Worm (Caenorhabditis elegans) whole organism, late embryonic: ENCODE data around the gene srbc-29.

Experiments
- C08G9.2 ChIP-seq: sonication (generic microtip); optimal IDR thresholded peaks from 2 replicates; lab custom pipeline; 2016; ENCODE audit warnings: mild to moderate bottlenecking, missing genetic modification characterization, moderate library complexity, missing compliant biosample characterization
- C38D4.7 ChIP-seq: fragments of 200-800 bp; sonication (Bioruptor generic); optimal IDR thresholded peaks from 2 replicates; lab custom pipeline; 2018; ENCODE audit warnings: mild to moderate bottlenecking, missing genetic modification characterization, moderate library complexity, missing compliant biosample characterization
- F13H6.1 ChIP-seq: sonication (generic microtip); optimal IDR thresholded peaks from 2 replicates; lab custom pipeline; 2016; ENCODE audit warnings: missing genetic modification characterization, missing compliant biosample characterization
- K02D7.2 ChIP-seq: sonication (generic microtip); optimal IDR thresholded peaks from 2 replicates; lab custom pipeline; 2017; ENCODE audit warnings: mild to moderate bottlenecking, missing genetic modification characterization, missing compliant biosample characterization
- ahr-1 ChIP-seq: sonication (generic microtip); optimal IDR thresholded peaks from 2 replicates; lab custom pipeline; 2016; ENCODE audit warnings: missing genetic modification characterization, missing compliant biosample characterization
- ama-1 ChIP-seq: fragments of 150-350 bp; optimal IDR thresholded peaks from 2 replicates; lab custom pipeline; 2014
- ceh-14 ChIP-seq: sonication (generic microtip); optimal IDR thresholded peaks from 2 replicates; lab custom pipeline; 2016; ENCODE audit warnings: missing genotype, missing genetic modification characterization, missing compliant biosample characterization
- ceh-19 ChIP-seq: fragments of 200-800 bp; sonication (Bioruptor generic); optimal IDR thresholded peaks from 2 replicates; lab custom pipeline; 2018; ENCODE audit warnings: mild to moderate bottlenecking, missing genetic modification characterization, missing compliant biosample characterization
- ceh-22 ChIP-seq: sonication (generic microtip); optimal IDR thresholded peaks from 2 replicates; lab custom pipeline; 2017; ENCODE audit warnings: missing biosample characterization, missing genetic modification characterization
- ceh-24 ChIP-seq: sonication (generic microtip); optimal IDR thresholded peaks from 2 replicates; lab custom pipeline; 2016; ENCODE audit warnings: mild to moderate bottlenecking, missing genetic modification characterization, missing compliant biosample characterization
- ceh-31 ChIP-seq: sonication (generic microtip); optimal IDR thresholded peaks from 2 replicates; lab custom pipeline; 2016; ENCODE audit warnings: missing genetic modification characterization, missing compliant biosample characterization
- ceh-45 ChIP-seq: fragments of 200-800 bp; sonication (Bioruptor generic); IDR thresholded peaks from 2 replicates; pipeline ENCODE4 v1.3.6; 2022; ENCODE audit warnings: missing genetic modification reagents, missing genetic modification characterization, missing compliant biosample characterization
- ceh-6 ChIP-seq: fragments of 200-800 bp; sonication (Bioruptor generic); optimal IDR thresholded peaks from 2 replicates; lab custom pipeline; 2018; ENCODE audit warnings: mild to moderate bottlenecking, missing genetic modification characterization, missing compliant biosample characterization
- che-1 ChIP-seq: sonication (generic microtip); optimal IDR thresholded peaks from 2 replicates; lab custom pipeline; 2016; ENCODE audit warnings: mild to moderate bottlenecking, missing genetic modification characterization, missing compliant biosample characterization
- dve-1 ChIP-seq: sonication (generic microtip); optimal IDR thresholded peaks from 2 replicates; lab custom pipeline; 2017; ENCODE audit warnings: antibody characterized with exemption, mild to moderate bottlenecking, missing genetic modification characterization, missing compliant biosample characterization
- elt-2 ChIP-seq: sonication (generic microtip); optimal IDR thresholded peaks from 2 replicates; lab custom pipeline; 2016; ENCODE audit warnings: missing genetic modification reagents, missing genetic modification characterization, missing compliant biosample characterization
- ets-4 ChIP-seq: sonication (generic microtip); optimal IDR thresholded peaks from 2 replicates; lab custom pipeline; 2016; ENCODE audit warnings: missing genetic modification characterization, missing compliant biosample characterization
- eyg-1 ChIP-seq: sonication (generic microtip); optimal IDR thresholded peaks from 2 replicates; lab custom pipeline; 2016; ENCODE audit warnings: missing genotype, missing genetic modification characterization, missing compliant biosample characterization
- fax-1 ChIP-seq: sonication (generic microtip); optimal IDR thresholded peaks from 2 replicates; lab custom pipeline; 2016; ENCODE audit warnings: missing genotype, missing genetic modification characterization, missing compliant biosample characterization
- fkh-6 ChIP-seq: sonication (generic microtip); optimal IDR thresholded peaks from 2 replicates; lab custom pipeline; 2016; ENCODE audit warnings: missing genetic modification characterization, missing compliant biosample characterization
- gmeb-2 ChIP-seq: sonication (generic microtip); optimal IDR thresholded peaks from 2 replicates; lab custom pipeline; 2016; ENCODE audit warnings: missing genetic modification characterization, inconsistent platforms, missing compliant biosample characterization
- hlh-13 ChIP-seq: fragments of 200-800 bp; sonication (Bioruptor generic); optimal IDR thresholded peaks from 2 replicates; lab custom pipeline; 2018; ENCODE audit warnings: mild to moderate bottlenecking, missing genetic modification characterization, missing compliant biosample characterization
- hlh-15 ChIP-seq: sonication (generic microtip); optimal IDR thresholded peaks from 2 replicates; lab custom pipeline; 2016; ENCODE audit warnings: missing genetic modification characterization, missing compliant biosample characterization
- hlh-30 ChIP-seq: sonication (generic microtip); optimal IDR thresholded peaks from 2 replicates; lab custom pipeline; 2017; ENCODE audit warnings: antibody characterized with exemption, missing genetic modification characterization, missing compliant biosample characterization; ENCODE audit not compliant: insufficient read depth
- lim-6 ChIP-seq: sonication (generic microtip); optimal IDR thresholded peaks from 2 replicates; lab custom pipeline; 2016; ENCODE audit warnings: missing genetic modification characterization, missing compliant biosample characterization
- mec-3 ChIP-seq: sonication (generic microtip); optimal IDR thresholded peaks from 2 replicates; lab custom pipeline; 2016; ENCODE audit warnings: borderline replicate concordance, missing genetic modification characterization, missing compliant biosample characterization
- nhr-11 ChIP-seq: fragments of 150-350 bp; optimal IDR thresholded peaks from 2 replicates; lab custom pipeline; 2014; ENCODE audit warnings: missing biosample characterization, missing genetic modification characterization
- odd-2 ChIP-seq: sonication (generic microtip); optimal IDR thresholded peaks from 2 replicates; lab custom pipeline; 2017; ENCODE audit warnings: antibody characterized with exemption, mild to moderate bottlenecking, missing genetic modification characterization, missing compliant biosample characterization
- pax-1 ChIP-seq: fragments of 150-350 bp; optimal IDR thresholded peaks from 2 replicates; lab custom pipeline; 2014; ENCODE audit warnings: missing biosample characterization, missing genetic modification characterization
- pha-2 ChIP-seq: sonication (generic microtip); optimal IDR thresholded peaks from 2 replicates; lab custom pipeline; 2017; ENCODE audit warnings: mild to moderate bottlenecking, missing genetic modification characterization, missing compliant biosample characterization
- pha-4 ChIP-seq: fragments of 150-350 bp; optimal IDR thresholded peaks from 2 replicates; lab custom pipeline; 2018; ENCODE audit warnings: missing biosample characterization, missing genetic modification reagents, missing genetic modification characterization
- pros-1 ChIP-seq: fragments of 150-350 bp; optimal IDR thresholded peaks from 2 replicates; lab custom pipeline; 2014; ENCODE audit warnings: missing biosample characterization, missing genetic modification reagents, missing genetic modification characterization
- sdc-2 ChIP-seq: sonication (generic microtip); optimal IDR thresholded peaks from 2 replicates; lab custom pipeline; 2016; ENCODE audit warnings: missing genotype, missing genetic modification characterization, missing compliant biosample characterization
- sox-4 ChIP-seq: sonication (generic microtip); optimal IDR thresholded peaks from 2 replicates; lab custom pipeline; 2017; ENCODE audit warnings: mild to moderate bottlenecking, missing genetic modification characterization, inconsistent platforms, missing compliant biosample characterization
- syd-9 ChIP-seq: sonication (generic microtip); optimal IDR thresholded peaks from 2 replicates; lab custom pipeline; 2016; ENCODE audit warnings: mild to moderate bottlenecking, missing genetic modification characterization, moderate library complexity, missing compliant biosample characterization
- unc-55 ChIP-seq: sonication (generic microtip); optimal IDR thresholded peaks from 2 replicates; lab custom pipeline; 2017; ENCODE audit warnings: missing biosample characterization, missing genetic modification reagents, missing genetic modification characterization
- zip-5 ChIP-seq: sonication (generic microtip); optimal IDR thresholded peaks from 2 replicates; lab custom pipeline; 2016; ENCODE audit warnings: missing genetic modification characterization, missing compliant biosample characterization

The srbc-29 gene

DNA sequence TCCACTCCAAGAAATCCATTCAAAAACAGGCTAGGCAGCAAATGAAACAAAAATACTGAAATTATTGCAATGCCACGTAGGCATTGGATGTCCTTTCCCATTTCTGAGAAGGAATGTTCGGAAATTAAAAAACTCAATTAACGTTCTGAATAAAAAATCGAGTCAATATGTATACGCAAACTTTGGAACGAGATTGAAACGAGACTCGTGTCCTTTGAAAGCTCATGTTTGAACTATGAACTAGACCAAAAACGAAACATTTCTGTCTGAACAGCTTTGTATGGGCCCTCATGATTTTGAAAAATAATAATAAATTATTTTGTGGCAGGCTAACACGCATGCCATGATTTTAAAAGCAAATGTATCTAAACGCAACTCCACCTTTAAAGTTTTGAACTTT, 4.3 kb upstream of the srbc-29 start, which contains the start of gene oac-2:
Gene oac-2 (minus strand): TSS at position 101 of the 400 bp plus-strand sequence.
- TF ChIP-seq ceh-24 (no peak), ets-4 (tag; lab: Kevin White, UChicago) (no peak), fax-1 (tag; lab: Kevin White, UChicago) (no peak), pha-2 (tag; lab: Kevin White, UChicago) (no peak), ama-1 (lab: Kevin White, UChicago) (no peak), gmeb-2 (tag; lab: Kevin White, UChicago) (no peak), lim-6 (tag; lab: Kevin White, UChicago) (no peak), eyg-1 (tag; lab: Kevin White, UChicago) (no peak), fkh-6 (tag; lab: Kevin White, UChicago) (no peak), ceh-22 (tag; lab: Kevin White, UChicago) (no peak), sdc-2 (tag; lab: Kevin White, UChicago) (no peak), ahr-1 (tag; lab: Kevin White, UChicago) (no peak)

DNA sequence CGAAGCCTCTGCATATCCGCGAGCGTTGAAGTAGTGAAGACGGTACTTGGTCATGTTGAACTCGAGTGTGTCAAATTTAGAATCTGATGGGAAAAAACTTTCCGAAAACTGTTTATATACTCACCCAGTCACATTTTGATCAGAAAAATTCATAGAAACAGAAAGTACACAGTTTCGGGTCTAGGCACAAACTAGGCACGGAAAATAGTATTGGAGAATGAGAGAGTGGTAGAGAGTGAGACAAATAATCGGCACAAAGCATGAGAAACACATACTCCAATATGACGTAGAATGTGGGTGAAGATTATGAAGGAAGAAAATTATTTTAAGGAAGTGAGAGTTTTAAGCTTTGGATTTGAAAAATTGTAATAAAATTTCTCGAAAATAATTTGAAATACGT, 2.2 kb downstream of the srbc-29 start, which contains the start of gene gst-33:
Gene gst-33 (minus strand): TSS at position 127 of the 400 bp plus-strand sequence.
- no peak for TF ChIP-seq ceh-14 (tag; lab: Kevin White, UChicago)
- TF ChIP-seq ama-1 (lab: Kevin White, UChicago) = no peak
- no peak for TF ChIP-seq sox-4 (tag; lab: Kevin White, UChicago)
- TF ChIP-seq ceh-45 (GFP tag; lab: Robert Waterston, UW) = no peak
- no peak for TF ChIP-seq che-1
- TF ChIP-seq ceh-19 (GFP tag; lab: Kevin White, UChicago) = no peak

- no peak for TF ChIP-seq mec-3
- TF ChIP-seq, all 69 proteins: peak for 0
These were observed 5.8 kb downstream of the srbc-29 start for ce11 chrV:3464897-3465296.

ce11 chrV:3463514-3463913, 7.2 kb downstream of the srbc-29 start, which contains the start of gene slc-28.1:
TSS of gene slc-28.1 (plus strand) at chrV:3463814.
- TF ChIP-seq dve-1 (tag; lab: Kevin White, UChicago) (no peak), ceh-31 (tag; lab: Kevin White, UChicago) (no peak), hlh-13 (GFP tag; lab: Kevin White, UChicago) (no peak), syd-9 (tag; lab: Kevin White, UChicago) (no peak), pha-4 (tag; lab: Kevin White, UChicago) (no peak), hlh-15 (no peak)

- TF ChIP-seq dve-1 (tag; lab: Kevin White, UChicago) (no peak), C38D4.7 (GFP tag; lab: Kevin White, UChicago) (no peak), ceh-6 (GFP tag; lab: Kevin White, UChicago) (no peak), pros-1 (tag; lab: Kevin White, UChicago) (no peak), ceh-31 (tag; lab: Kevin White, UChicago) (no peak), C08G9.2 (tag; lab: Kevin White, UChicago) (no peak), pax-1 (no peak), unc-55 (GFP tag; lab: Kevin White, UChicago) (no peak), ceh-14 (tag; lab: Kevin White, UChicago) (no peak), ets-4 (tag; lab: Kevin White, UChicago) (no peak), nhr-11 (no peak), ceh-24 (no peak), F13H6.1 (tag; lab: Kevin White, UChicago) (no peak), lim-6 (tag; lab: Kevin White, UChicago) (no peak), zip-5 (no peak), odd-2 (tag; lab: Kevin White, UChicago) (no peak), elt-2 (tag; lab: Kevin White, UChicago) (no peak), K02D7.2 (tag; lab: Kevin White, UChicago) (no peak), hlh-30 (tag; lab: Kevin White, UChicago) (no peak)
- TF ChIP-seq, all 69 proteins: peak for 0
These were observed 10.8 kb downstream of the srbc-29 start, which contains the start of gene slc-28.2 for ce11 chrV:3459919-3460318. TSS of gene slc-28.2 (plus strand) at chrV:3460219.
